Worm (Caenorhabditis elegans) whole organism, L1 larva: ENCODE measurements around the gene rig-4.

Experiments
- skn-1 ChIP-seq: fragments of 150-350 bp; optimal IDR thresholded peaks from 2 replicates; lab custom pipeline; 2014; ENCODE audit warnings: missing biosample characterization, missing genetic modification characterization
- snpc-4 ChIP-seq: fragments of 150-350 bp; optimal IDR thresholded peaks from 2 replicates; lab custom pipeline; 2014; ENCODE audit warnings: missing biosample characterization, missing genetic modification characterization

ce11 chrIV:7982024-7982576 lies 21.8 kb downstream of the rig-4 start, which contains the start of gene arf-5:
- no peak for TF ChIP-seq snpc-4 (tag; lab: Kevin White, UChicago)
- no peak for TF ChIP-seq skn-1 (tag; lab: Kevin White, UChicago)
